Worm (Caenorhabditis elegans): ENCODE data around the gene htas-1.

htas-1 gene

DNA sequence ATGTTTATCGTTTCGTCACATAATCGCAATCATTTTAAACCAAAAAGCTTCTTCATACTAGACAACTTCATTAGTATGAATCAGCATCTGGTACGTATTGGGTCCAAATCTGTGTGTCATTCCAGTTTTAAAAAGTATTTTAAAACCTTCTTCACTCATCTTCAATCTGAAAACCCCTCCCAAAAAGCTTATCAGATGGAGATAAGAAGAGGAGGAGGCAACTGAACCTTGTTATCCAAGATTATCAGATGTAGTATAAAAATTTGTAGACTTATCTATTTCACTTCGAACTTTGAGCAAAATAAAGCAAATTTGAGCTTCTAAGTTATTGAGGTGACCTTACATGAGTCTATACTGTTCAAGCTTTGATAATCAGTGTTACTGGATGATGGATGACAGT lies 26.6 kb upstream of the htas-1 start, which contains the start of gene nhr-38:
Gene nhr-38 (plus strand): TSS at position 301 of the 400 bp plus-strand sequence.
- TF ChIP-seq ama-1 (optimal IDR thresholded peaks at IDR 0.05): no peak
- TF ChIP-seq sma-9 (GFP tag; optimal IDR thresholded peaks at IDR 0.05): no peak
- TF ChIP-seq sma-9 (tag; optimal IDR thresholded peaks at IDR 0.05): no peak
- TF ChIP-seq snpc-4 (tag; optimal IDR thresholded peaks at IDR 0.05): no peak
- TF ChIP-seq mdl-1 (tag; optimal IDR thresholded peaks at IDR 0.05): no peak
- TF ChIP-seq lsy-2 (tag; optimal IDR thresholded peaks at IDR 0.05): no peak
- no peak for TF ChIP-seq nhr-25 (tag; optimal IDR thresholded peaks at IDR 0.05)
- no peak for TF ChIP-seq ztf-11 (tag; optimal IDR thresholded peaks at IDR 0.05)
- TF ChIP-seq blmp-1 (tag; optimal IDR thresholded peaks at IDR 0.05; ENCODE audit: insufficient read depth): no peak
- TF ChIP-seq mbf-1 (tag; optimal IDR thresholded peaks at IDR 0.05): no peak
- TF ChIP-seq nhr-77 (tag; optimal IDR thresholded peaks at IDR 0.05): no peak

- TF ChIP-seq peb-1 (tag; optimal IDR thresholded peaks at IDR 0.05) (no peak), F13H6.1 (tag; optimal IDR thresholded peaks at IDR 0.05) (no peak), nhr-129 (tag; optimal IDR thresholded peaks at IDR 0.05) (no peak), nhr-21 (tag; optimal IDR thresholded peaks at IDR 0.05) (no peak), ama-1 (optimal IDR thresholded peaks at IDR 0.05) (no peak)
These were observed 25.9 kb upstream of the htas-1 start, which contains the start of gene ant-1.3 for ce11 chrIV:9709205-9709604. TSS of gene ant-1.3 (minus strand) at chrIV:9709305.

DNA sequence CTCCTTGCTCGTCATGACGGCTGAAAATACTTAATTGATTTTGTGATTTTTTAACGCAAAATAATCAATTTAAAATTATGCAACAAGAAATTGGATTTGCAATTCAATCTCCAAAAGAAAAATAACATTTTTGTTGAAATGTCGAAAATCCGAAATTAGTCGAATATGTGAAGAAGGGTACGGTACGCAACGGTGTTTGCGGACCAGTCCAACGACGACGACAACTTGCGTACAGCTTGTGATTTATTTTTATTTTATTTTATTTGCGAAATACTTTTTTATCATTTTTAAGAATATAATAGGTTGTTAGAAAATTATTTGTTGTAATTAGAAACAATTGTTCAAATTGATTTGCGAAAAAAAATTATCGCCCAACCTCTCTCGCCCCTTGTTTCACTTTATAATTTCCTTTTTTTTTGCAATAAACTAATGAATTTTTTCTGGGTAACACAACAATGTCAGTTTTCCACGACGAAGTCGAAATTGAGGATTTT lies 23.4 kb upstream of the htas-1 start, which contains the start of the genes dcaf-1 and dph-3:
Gene dcaf-1 (minus strand): TSS at position 20 of the 494 bp plus-strand sequence.
Gene dph-3 (plus strand): TSS at position 444 of the 494 bp plus-strand sequence.
- no peak for TF ChIP-seq ceh-16 (tag; optimal IDR thresholded peaks at IDR 0.05)
- no peak for TF ChIP-seq unc-55 (GFP tag; optimal IDR thresholded peaks at IDR 0.05)
- no peak for TF ChIP-seq elt-3 (tag; optimal IDR thresholded peaks at IDR 0.05)
- TF ChIP-seq lin-13 (GFP tag; optimal IDR thresholded peaks at IDR 0.05): peak; percentile 62
- no peak for TF ChIP-seq F13H6.1 (tag; optimal IDR thresholded peaks at IDR 0.05)
- no peak for TF ChIP-seq skn-1 (tag; optimal IDR thresholded peaks at IDR 0.05)
- TF ChIP-seq mbf-1 (tag; optimal IDR thresholded peaks at IDR 0.05): no peak
- TF ChIP-seq sma-3 (GFP tag; optimal IDR thresholded peaks at IDR 0.05): no peak
- TF ChIP-seq nhr-23 (tag; optimal IDR thresholded peaks at IDR 0.05): no peak
- TF ChIP-seq sem-4 (tag; optimal IDR thresholded peaks at IDR 0.05): no peak
- TF ChIP-seq nhr-12 (tag; optimal IDR thresholded peaks at IDR 0.05): no peak
- TF ChIP-seq unc-62 (GFP tag; optimal IDR thresholded peaks at IDR 0.05): no peak
- TF ChIP-seq Y55F3AM.14 (GFP tag; optimal IDR thresholded peaks at IDR 0.05): no peak
- no peak for TF ChIP-seq zag-1 (tag; optimal IDR thresholded peaks at IDR 0.05)
- TF ChIP-seq nhr-6 (tag; optimal IDR thresholded peaks at IDR 0.05): no peak
- TF ChIP-seq lsy-2 (tag; optimal IDR thresholded peaks at IDR 0.05): peak; percentile 90 to 98
- no peak for TF ChIP-seq nhr-237 (tag; optimal IDR thresholded peaks at IDR 0.05)
- TF ChIP-seq nhr-11 (tag; optimal IDR thresholded peaks at IDR 0.05): no peak
- TF ChIP-seq lin-11 (tag; optimal IDR thresholded peaks at IDR 0.05): no peak
- TF ChIP-seq peb-1 (tag; optimal IDR thresholded peaks at IDR 0.05): no peak
- no peak for TF ChIP-seq ceh-82 (tag; optimal IDR thresholded peaks at IDR 0.05)
- no peak for TF ChIP-seq fos-1 (tag; optimal IDR thresholded peaks at IDR 0.05)
- peak; percentile 20 for TF ChIP-seq mab-5 (tag; optimal IDR thresholded peaks at IDR 0.05)
- no peak for TF ChIP-seq aly-2 (tag; optimal IDR thresholded peaks at IDR 0.05)
- no peak for TF ChIP-seq nhr-21 (tag; optimal IDR thresholded peaks at IDR 0.05)
- no peak for TF ChIP-seq dmd-4 (tag; optimal IDR thresholded peaks at IDR 0.05)
- TF ChIP-seq egl-27 (tag; optimal IDR thresholded peaks at IDR 0.05): no peak
- TF ChIP-seq ama-1 (optimal IDR thresholded peaks at IDR 0.05): no peak
- TF ChIP-seq blmp-1 (tag; optimal IDR thresholded peaks at IDR 0.05; ENCODE audit: insufficient read depth): no peak
- TF ChIP-seq nhr-77 (tag; optimal IDR thresholded peaks at IDR 0.05): no peak
- TF ChIP-seq ztf-11 (tag; optimal IDR thresholded peaks at IDR 0.05): no peak
- no peak for TF ChIP-seq crh-2 (tag; optimal IDR thresholded peaks at IDR 0.05)
- TF ChIP-seq R02D3.7 (tag; optimal IDR thresholded peaks at IDR 0.05): no peak
- no peak for TF ChIP-seq mdl-1 (tag; optimal IDR thresholded peaks at IDR 0.05)
- no peak for TF ChIP-seq ztf-1 (GFP tag; conservative IDR thresholded peaks at IDR 0.05)
- TF ChIP-seq lin-39 (tag; optimal IDR thresholded peaks at IDR 0.05): no peak
- TF ChIP-seq alr-1 (tag; optimal IDR thresholded peaks at IDR 0.05): no peak
- TF ChIP-seq unc-39 (tag; optimal IDR thresholded peaks at IDR 0.05): no peak
- TF ChIP-seq nhr-25 (tag; optimal IDR thresholded peaks at IDR 0.05): no peak
- TF ChIP-seq sma-9 (GFP tag; optimal IDR thresholded peaks at IDR 0.05): peak; percentile 11
- no peak for TF ChIP-seq sma-9 (tag; optimal IDR thresholded peaks at IDR 0.05)
- no peak for TF ChIP-seq snpc-4 (tag; optimal IDR thresholded peaks at IDR 0.05)
- no peak for TF ChIP-seq elt-1 (tag; optimal IDR thresholded peaks at IDR 0.05)
- TF ChIP-seq gmeb-1 (tag; optimal IDR thresholded peaks at IDR 0.05): peak; percentile 21
- TF ChIP-seq ZK546.5 (tag; optimal IDR thresholded peaks at IDR 0.05): no peak
- peak; percentile 40 for TF ChIP-seq nhr-129 (tag; optimal IDR thresholded peaks at IDR 0.05)
- no peak for TF ChIP-seq nhr-10 (tag; optimal IDR thresholded peaks at IDR 0.05)
- TF ChIP-seq ztf-4 (tag; optimal IDR thresholded peaks at IDR 0.05): no peak
- peak; percentile 73 for TF ChIP-seq C34F6.9 (tag; optimal IDR thresholded peaks at IDR 0.05)
